Fruit fly (Drosophila melanogaster): Measurements from ENCODE around the gene if.

if gene

DNA sequence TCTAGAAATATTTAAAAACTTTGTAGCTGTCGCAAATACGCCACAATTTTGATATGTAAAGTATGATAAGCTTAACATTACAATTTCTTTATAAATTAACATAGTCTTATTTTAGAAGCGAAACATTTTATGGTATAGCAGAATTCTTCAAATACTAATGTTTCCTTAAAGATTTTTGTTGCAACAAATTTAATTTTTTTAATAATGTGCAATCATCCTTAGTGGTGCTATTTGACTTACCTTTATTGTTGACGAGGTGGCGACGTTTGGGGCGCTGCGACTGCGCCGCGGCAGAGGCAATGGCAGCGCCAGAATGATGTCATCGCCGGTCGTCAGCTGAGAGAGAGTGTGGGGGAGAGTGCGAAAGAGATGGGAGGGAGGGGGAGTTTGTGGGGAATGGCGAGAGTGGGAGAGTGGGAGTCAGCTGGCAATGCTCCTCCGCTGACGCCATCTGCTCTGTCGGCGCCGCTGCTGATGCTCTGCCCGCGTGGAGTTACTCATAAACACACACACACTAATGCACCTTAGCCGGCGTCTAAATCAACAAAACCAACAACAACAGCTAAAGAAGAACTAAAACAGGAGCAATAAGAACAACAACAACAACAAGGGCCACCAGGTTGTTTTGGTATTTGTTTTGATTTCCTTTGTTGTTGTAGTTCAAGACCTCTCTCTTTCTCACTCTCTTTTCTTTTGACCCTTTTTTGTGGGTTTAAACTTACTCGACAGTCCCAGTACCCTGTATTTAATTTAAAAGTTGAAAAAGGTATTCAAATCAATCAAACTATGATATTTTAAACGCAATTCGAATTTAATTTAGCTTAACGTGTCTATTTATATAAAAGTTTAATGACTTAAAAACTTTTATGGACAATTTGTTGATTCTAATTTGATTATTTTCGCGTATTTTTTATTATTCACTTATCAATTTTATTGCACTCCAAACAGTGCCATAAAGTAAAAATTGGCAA, 59.7 kb downstream of the if start (continued):
- peak; percentile 59 for TF ChIP-seq HmgZ (tag; optimal IDR thresholded peaks at IDR 0.05)
- no peak for TF ChIP-seq CkIIα-i1 (GFP tag; IDR thresholded peaks at IDR 0.05)
- no peak for TF ChIP-seq hbn (GFP tag; IDR thresholded peaks at IDR 0.05; ENCODE audit: partially characterized antibody)
- peak; percentile 55 for TF ChIP-seq Awh (GFP tag; IDR thresholded peaks at IDR 0.05)
- peak; percentile 60; the same call in 1 of the 3 replicates for TF ChIP-seq zfh1 (GFP tag; IDR thresholded peaks at IDR 0.05)
- TF ChIP-seq Atf6 (GFP tag; IDR thresholded peaks at IDR 0.05), result peak; percentile 72; the same call in 1 of the 2 replicates
- TF ChIP-seq ssp (GFP tag; IDR thresholded peaks at IDR 0.05), result peak; percentile 23; the same call in 1 of the 2 replicates
- TF ChIP-seq CG2116 (GFP tag; optimal IDR thresholded peaks at IDR 0.05), result peak; percentile 26
- peak; percentile 38 for TF ChIP-seq CG12769 (tag; optimal IDR thresholded peaks at IDR 0.05)
- peak; percentile 3 for TF ChIP-seq fu2 (GFP tag; optimal IDR thresholded peaks at IDR 0.05)
- peak; percentile 48 for TF ChIP-seq CG14441 (GFP tag; IDR thresholded peaks at IDR 0.05)
- no peak for TF ChIP-seq ham (GFP tag; IDR thresholded peaks at IDR 0.05)
- TF ChIP-seq ems (GFP tag; optimal IDR thresholded peaks at IDR 0.05), result no peak
- peak; percentile 9; the same call in 1 of the 2 replicates for TF ChIP-seq CG17612 (GFP tag; IDR thresholded peaks at IDR 0.05)
- TF ChIP-seq cad (GFP tag; optimal IDR thresholded peaks at IDR 0.05), result no peak
- peak; percentile 83 for TF ChIP-seq row (GFP tag; IDR thresholded peaks at IDR 0.05)
- TF ChIP-seq wek (GFP tag; optimal IDR thresholded peaks at IDR 0.05), result peak; percentile 8
- TF ChIP-seq CG15514 (GFP tag; optimal IDR thresholded peaks at IDR 0.05), result peak; percentile 20
- TF ChIP-seq CG11247 (GFP tag; IDR thresholded peaks at IDR 0.05), result no peak
- peak in 1 of 2 experiments; percentile 49 for TF ChIP-seq Hr78 (GFP tag; optimal IDR thresholded peaks at IDR 0.05)
- TF ChIP-seq CG1832 (GFP tag; optimal IDR thresholded peaks at IDR 0.05), result no peak
- peak; percentile 66 for TF ChIP-seq Bteb2 (GFP tag; optimal IDR thresholded peaks at IDR 0.05)
- TF ChIP-seq CG14050 (GFP tag; IDR thresholded peaks at IDR 0.05), result peak; percentile 67; the same call in 2 of the 3 replicates
- TF ChIP-seq dpn (GFP tag; optimal IDR thresholded peaks at IDR 0.05), result peak; percentile 69 to 72
- no peak for TF ChIP-seq CG7372 (GFP tag; IDR thresholded peaks at IDR 0.05)
- TF ChIP-seq Blimp-1 (GFP tag; optimal IDR thresholded peaks at IDR 0.05), result peak; percentile 52
- TF ChIP-seq CG9797 (GFP tag; optimal IDR thresholded peaks at IDR 0.05), result no peak
- no peak for TF ChIP-seq unc-4 (GFP tag; IDR thresholded peaks at IDR 0.05; ENCODE audit: partially characterized antibody)
- no peak for TF ChIP-seq p53 (GFP tag; optimal IDR thresholded peaks at IDR 0.05)
- no peak for TF ChIP-seq luna (GFP tag; optimal IDR thresholded peaks at IDR 0.05)
- no peak for TF ChIP-seq Tbp (GFP tag; optimal IDR thresholded peaks at IDR 0.05)
- TF ChIP-seq CG10366 (GFP tag; IDR thresholded peaks at IDR 0.05), result peak; percentile 67
- TF ChIP-seq CG10321 (GFP tag; IDR thresholded peaks at IDR 0.05), result no peak
- peak; percentile 76 for TF ChIP-seq CG2678 (tag; optimal IDR thresholded peaks at IDR 0.05)
- TF ChIP-seq H2.0 (GFP tag; IDR thresholded peaks at IDR 0.05), result peak; percentile 57
- peak; percentile 44 for TF ChIP-seq odd (GFP tag; optimal IDR thresholded peaks at IDR 0.05)
- TF ChIP-seq CG7271 (tag; optimal IDR thresholded peaks at IDR 0.05), result no peak
- TF ChIP-seq BtbVII (GFP tag; optimal IDR thresholded peaks at IDR 0.05), result peak; percentile 64
- TF ChIP-seq ftz-f1 (GFP tag; optimal IDR thresholded peaks at IDR 0.05), result no peak
- TF ChIP-seq fru (optimal IDR thresholded peaks at IDR 0.05), result no peak
- peak; percentile 89 for TF ChIP-seq CoRest (tag; optimal IDR thresholded peaks at IDR 0.05)
- no peak for TF ChIP-seq Ets65A (GFP tag)
- TF ChIP-seq CG10209 (GFP tag; optimal IDR thresholded peaks at IDR 0.05), result peak; percentile 51
- TF ChIP-seq HLHmδ (GFP tag; optimal IDR thresholded peaks at IDR 0.05), result no peak
- no peak for TF ChIP-seq Sin3A (optimal IDR thresholded peaks at IDR 0.05)
- peak; percentile 76 for TF ChIP-seq Dek (tag; optimal IDR thresholded peaks at IDR 0.05)
- no peak for TF ChIP-seq tll (GFP tag; optimal IDR thresholded peaks at IDR 0.05)
- peak; percentile 4 for TF ChIP-seq Antp (GFP tag; optimal IDR thresholded peaks at IDR 0.05)
- peak; percentile 65 for TF ChIP-seq Sox100B (GFP tag; optimal IDR thresholded peaks at IDR 0.05)
